Worm (Caenorhabditis elegans) whole organism, L1 larva: Measurements from ENCODE around the gene Y62H9A.7.

Experiments
- Y116A8C.19 ChIP-seq: sonication (generic microtip); optimal IDR thresholded peaks from 2 replicates; lab custom pipeline; 2016; ENCODE audit warnings: missing compliant biosample characterization, missing genetic modification characterization, borderline replicate concordance
- hlh-17 ChIP-seq: fragments of 200-800 bp; sonication (Bioruptor generic); optimal IDR thresholded peaks from 2 replicates; lab custom pipeline; 2018; ENCODE audit warnings: missing genetic modification characterization, mild to moderate bottlenecking, missing compliant biosample characterization, moderate library complexity, borderline replicate concordance
- pqm-1 ChIP-seq: sonication (generic microtip); optimal IDR thresholded peaks from 3 replicates; lab custom pipeline; 2017; ENCODE audit warnings: missing biosample characterization, missing genetic modification characterization
- sox-4 ChIP-seq: sonication (generic microtip); optimal IDR thresholded peaks from 2 replicates; lab custom pipeline; 2016; ENCODE audit warnings: missing genetic modification characterization, missing compliant biosample characterization
- xbp-1 ChIP-seq: sonication (generic microtip); optimal IDR thresholded peaks from 2 replicates; lab custom pipeline; 2016; ENCODE audit warnings: missing genetic modification characterization, missing compliant biosample characterization

ce11 chrX:11910046-11910445 is 24.6 kb upstream of the Y62H9A.7 start, which contains the start of gene Y62H9A.15:
- TF ChIP-seq xbp-1 (no peak), pqm-1 (tag; lab: Kevin White, UChicago) (no peak), sox-4 (tag; lab: Kevin White, UChicago) (no peak), Y116A8C.19 (tag; lab: Kevin White, UChicago) (no peak), hlh-17 (no peak)
